Fruit fly (Drosophila melanogaster) whole organism, pupa: ENCODE measurements around the gene ATPsynbeta.

ENCODE experiments used
- CG14655 ChIP-seq: fragments of 200-800 bp; sonication (Bioruptor generic); optimal IDR thresholded peaks from 3 replicates; lab custom pipeline; 2017; ENCODE audit warnings: mild to moderate bottlenecking, missing biosample characterization, missing genetic modification reagents, missing genetic modification characterization
- CG17806 ChIP-seq: fragments of 200-800 bp; sonication (Bioruptor generic); optimal IDR thresholded peaks from 2 replicates; lab custom pipeline; 2018; ENCODE audit warnings: missing biosample characterization, mild to moderate bottlenecking, missing genetic modification characterization, moderate library complexity
- CG32121 ChIP-seq: fragments of 200-800 bp; sonication (Bioruptor generic); IDR thresholded peaks from 2 replicates; pipeline ENCODE4 v1.3.6; 2022; ENCODE audit warnings: missing biosample characterization, missing genetic modification characterization
- CG4496 ChIP-seq: fragments of 200-800 bp; sonication (Bioruptor generic); IDR thresholded peaks from 3 replicates; pipeline ENCODE4 v1.3.6; 2022; ENCODE audit warnings: missing biosample characterization, missing genetic modification characterization
- CG8159 ChIP-seq: fragments of 200-800 bp; sonication (Bioruptor generic); optimal IDR thresholded peaks from 3 replicates; lab custom pipeline; 2018; ENCODE audit warnings: missing biosample characterization, mild to moderate bottlenecking, missing genetic modification characterization, moderate library complexity
- CG8301 ChIP-seq: fragments of 200-800 bp; sonication (Bioruptor generic); optimal IDR thresholded peaks from 2 replicates; lab custom pipeline; 2018; ENCODE audit warnings: missing biosample characterization, mild to moderate bottlenecking, missing genetic modification characterization
- D1 ChIP-seq: fragments of 200-800 bp; sonication (Bioruptor generic); optimal IDR thresholded peaks from 2 replicates; lab custom pipeline; 2018; ENCODE audit warnings: missing biosample characterization, mild to moderate bottlenecking, missing genetic modification characterization, moderate library complexity
- EcR ChIP-seq: fragments of 200-800 bp; sonication (Bioruptor generic); optimal IDR thresholded peaks from 3 replicates; lab custom pipeline; 2019; ENCODE audit warnings: missing biosample characterization, missing genetic modification characterization, mild to moderate bottlenecking, moderate library complexity, missing genetic modification reagents
- Pif1A ChIP-seq: fragments of 200-800 bp; sonication (Bioruptor generic); optimal IDR thresholded peaks from 3 replicates; lab custom pipeline; 2016; ENCODE audit warnings: missing biosample characterization, missing genetic modification characterization
- Pif1B ChIP-seq: fragments of 200-800 bp; sonication (Bioruptor generic); optimal IDR thresholded peaks from 3 replicates; lab custom pipeline; 2016; ENCODE audit warnings: missing biosample characterization, missing genetic modification characterization
- Snoo ChIP-seq: fragments of 200-800 bp; sonication (Bioruptor generic); optimal IDR thresholded peaks from 3 replicates; lab custom pipeline; 2017; ENCODE audit warnings: missing biosample characterization, mild to moderate bottlenecking, missing genetic modification characterization, inconsistent platforms
- fd96Ca ChIP-seq: fragments of 200-800 bp; sonication (Bioruptor generic); IDR thresholded peaks from 3 replicates; pipeline ENCODE4 v1.3.6; 2022; ENCODE audit warnings: missing biosample characterization, missing genetic modification characterization
- gl ChIP-seq: fragments of 200-800 bp; sonication (Bioruptor generic); optimal IDR thresholded peaks from 2 replicates; lab custom pipeline; 2018; ENCODE audit warnings: missing biosample characterization, mild to moderate bottlenecking, missing genetic modification characterization

The ATPsynbeta gene

DNA sequence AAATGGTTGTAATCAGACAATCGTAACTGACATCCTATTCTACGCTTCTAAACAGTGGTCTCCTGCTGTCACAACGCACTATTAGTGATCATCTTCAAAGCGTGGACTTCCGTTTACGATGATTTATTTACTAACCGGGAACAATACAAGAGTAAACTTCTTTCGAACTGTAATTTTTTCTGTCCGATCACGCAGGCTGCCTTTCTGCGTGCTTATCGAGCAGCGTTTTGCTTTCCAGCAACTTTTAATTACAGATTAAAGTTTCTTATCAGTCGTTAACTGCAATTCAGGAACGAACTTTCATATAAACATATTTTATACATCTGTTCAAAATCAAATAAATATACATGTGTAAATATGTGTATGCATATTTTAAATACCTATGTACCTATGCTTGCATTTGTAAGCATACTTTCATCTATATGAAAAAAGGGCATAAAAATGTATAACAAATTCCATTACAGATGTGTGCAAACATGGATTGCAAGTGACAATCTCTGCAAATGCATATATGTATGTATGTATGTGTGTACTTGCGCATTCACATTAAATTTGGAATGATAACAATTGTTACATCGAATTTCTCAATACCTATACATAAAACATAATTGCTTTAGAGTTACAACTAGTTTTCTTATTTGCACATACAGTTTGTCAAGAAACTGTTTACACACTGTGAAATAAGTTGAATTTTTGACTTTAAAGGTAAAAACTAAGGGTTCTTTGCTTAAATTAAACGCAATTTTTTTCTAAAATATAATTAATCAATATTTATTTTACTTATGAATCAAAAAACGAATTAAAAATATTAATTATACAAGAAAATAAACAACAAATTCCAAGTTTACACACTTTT lies 31.9 kb downstream of the ATPsynbeta start:
- no peak for TF ChIP-seq Pif1A (GFP tag; lab: Kevin White, UChicago)

DNA sequence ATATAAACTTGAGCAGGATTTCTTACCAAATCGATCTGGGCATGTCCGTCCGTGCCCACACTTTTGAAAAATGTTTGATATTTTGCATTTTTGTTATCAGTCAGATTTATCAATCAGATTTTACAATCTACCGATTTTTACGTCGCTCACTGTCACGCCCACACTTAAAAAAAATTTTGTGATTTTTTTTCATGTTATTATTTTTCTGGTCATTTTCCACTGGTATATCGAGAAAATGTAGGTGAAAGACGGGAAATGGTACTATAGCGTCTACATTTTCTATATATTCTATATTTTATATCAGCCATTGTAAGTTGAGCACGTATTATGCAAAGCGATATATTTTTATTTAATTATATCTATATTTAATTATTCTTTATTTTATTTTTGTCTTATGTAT lies 32.9 kb downstream of the ATPsynbeta start:
- TF ChIP-seq CG8159 (tag; lab: Kevin White, UChicago) = no peak
- TF ChIP-seq CG32121 = no peak
- TF ChIP-seq Pif1A (GFP tag; lab: Kevin White, UChicago) = no peak
- TF ChIP-seq CG8301 (tag; lab: Kevin White, UChicago) = no peak
- no peak for TF ChIP-seq EcR (GFP tag; lab: Kevin White, UChicago)

DNA sequence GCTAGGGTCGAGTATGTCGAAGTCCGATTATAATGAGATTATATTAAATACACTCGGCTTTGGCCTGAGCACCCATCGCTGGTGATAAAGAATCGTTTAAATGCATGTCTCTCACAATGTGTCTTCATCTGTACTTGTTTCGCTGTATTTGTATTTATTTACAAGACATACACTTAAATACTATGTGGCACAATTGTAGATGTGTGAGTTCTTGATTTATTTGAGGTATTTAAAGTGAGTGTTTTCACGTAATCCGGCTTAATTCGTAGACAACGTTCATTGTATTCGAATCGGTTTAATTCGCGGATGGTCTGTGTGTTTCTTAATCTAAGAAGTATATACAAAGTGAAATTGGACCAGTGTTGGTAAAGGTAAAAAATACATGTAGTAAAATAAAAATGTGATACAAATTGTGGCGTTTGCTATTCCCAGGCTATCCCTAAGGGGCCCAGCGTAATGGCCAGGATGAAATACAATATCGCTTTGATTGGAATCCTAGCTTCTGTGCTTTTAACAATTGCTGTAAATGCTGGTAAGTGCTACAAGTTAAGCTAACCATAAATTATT lies 33.5 kb downstream of the ATPsynbeta start, which contains the start of gene Zyx:
Gene Zyx, minus strand, starts transcription at position 350 of the 567 bp plus-strand sequence.
- TF ChIP-seq CG4496 (GFP tag; lab: Robert Waterston, UW) (no peak), Pif1B (GFP tag; lab: Kevin White, UChicago) (no peak), CG8301 (tag; lab: Kevin White, UChicago) (no peak), D1 (no peak), CG17806 (tag; lab: Kevin White, UChicago) (no peak), gl (no peak), Snoo (tag; lab: Kevin White, UChicago) (no peak), Pif1A (GFP tag; lab: Kevin White, UChicago) (no peak), CG14655 (GFP tag; lab: Kevin White, UChicago) (no peak), CG32121 (no peak), fd96Ca (GFP tag; lab: Robert Waterston, UW) (no peak)
